Worm (Caenorhabditis elegans) whole organism, young adult: ENCODE data around the gene sri-19.

ENCODE experiments used
- F23B12.7 ChIP-seq: sonication (generic microtip); optimal IDR thresholded peaks from 2 replicates; lab custom pipeline; 2017; ENCODE audit warnings: missing genetic modification characterization, mild to moderate bottlenecking, missing compliant biosample characterization, antibody characterized with exemption, moderate library complexity; ENCODE audit not compliant: insufficient read depth
- F39B2.1 ChIP-seq: fragments of 200-800 bp; sonication (Bioruptor generic); IDR thresholded peaks from 2 replicates; pipeline ENCODE4 v1.3.6; 2022; ENCODE audit warnings: missing genetic modification reagents, missing genetic modification characterization, missing compliant biosample characterization
- F49E8.2 ChIP-seq: sonication (generic microtip); optimal IDR thresholded peaks from 3 replicates; lab custom pipeline; 2017; ENCODE audit warnings: missing genetic modification characterization, mild to moderate bottlenecking, missing compliant biosample characterization, antibody characterized with exemption, moderate library complexity; ENCODE audit not compliant: insufficient read depth
- F52B5.7 ChIP-seq: sonication (generic microtip); optimal IDR thresholded peaks from 2 replicates; lab custom pipeline; 2016; ENCODE audit warnings: mild to moderate bottlenecking, missing genetic modification characterization, missing compliant biosample characterization
- F57C9.4 ChIP-seq: sonication (generic microtip); optimal IDR thresholded peaks from 2 replicates; lab custom pipeline; 2017; ENCODE audit warnings: mild to moderate bottlenecking, missing genetic modification characterization, missing compliant biosample characterization
- K11D2.4 ChIP-seq: fragments of 200-800 bp; sonication (Bioruptor generic); IDR thresholded peaks from 2 replicates; pipeline ENCODE4 v1.3.6; 2022; ENCODE audit warnings: missing genetic modification reagents, missing genetic modification characterization, missing compliant biosample characterization
- aptf-2 ChIP-seq: fragments of 200-800 bp; sonication (Bioruptor generic); conservative IDR thresholded peaks from 2 replicates; pipeline ENCODE4 v1.3.6; 2022; ENCODE audit warnings: missing genetic modification reagents, missing genetic modification characterization, missing compliant biosample characterization
- aptf-3 ChIP-seq: fragments of 200-800 bp; sonication (Bioruptor generic); IDR thresholded peaks from 2 replicates; pipeline ENCODE4 v1.3.6; 2022; ENCODE audit warnings: missing genetic modification characterization, missing compliant biosample characterization
- attf-5 ChIP-seq: fragments of 200-800 bp; sonication (Bioruptor generic); optimal IDR thresholded peaks from 2 replicates; lab custom pipeline; 2018; ENCODE audit warnings: mild to moderate bottlenecking, missing genetic modification characterization, missing compliant biosample characterization
- cebp-1 ChIP-seq, 2 experiments: fragments of 200-800 bp in 1 of 2; sonication (Bioruptor generic) in 1 of 2; sonication (generic microtip) in 1 of 2; IDR thresholded peaks in 1 of 2; optimal IDR thresholded peaks in 1 of 2; 2 replicates each; pipeline versions ENCODE4 v1.3.6 to Lab custom; 2017 to 2022; ENCODE audit warnings: missing compliant biosample characterization in 2 of 2, missing genetic modification characterization in 2 of 2, mild to moderate bottlenecking in 1 of 2, missing genetic modification reagents in 1 of 2, moderate library complexity in 1 of 2
- cebp-2 ChIP-seq: fragments of 200-800 bp; sonication (Bioruptor generic); IDR thresholded peaks from 2 replicates; pipeline ENCODE4 v1.3.6; 2022; ENCODE audit warnings: missing genetic modification characterization, missing compliant biosample characterization
- ceh-100 ChIP-seq: fragments of 200-800 bp; sonication (Bioruptor generic); IDR thresholded peaks from 2 replicates; pipeline ENCODE4 v1.3.6; 2022; ENCODE audit warnings: missing genetic modification reagents, missing genetic modification characterization, missing compliant biosample characterization
- ceh-58 ChIP-seq: fragments of 200-800 bp; sonication (Bioruptor generic); IDR thresholded peaks from 2 replicates; pipeline ENCODE4 v1.3.6; 2022; ENCODE audit warnings: missing genetic modification characterization, missing compliant biosample characterization
- dox-1 ChIP-seq: fragments of 200-800 bp; sonication (Bioruptor generic); IDR thresholded peaks from 2 replicates; pipeline ENCODE4 v1.3.6; 2022; ENCODE audit warnings: missing genetic modification reagents, missing genetic modification characterization, missing compliant biosample characterization
- egl-18 ChIP-seq: fragments of 200-800 bp; sonication (Bioruptor generic); IDR thresholded peaks from 2 replicates; pipeline ENCODE4 v1.3.6; 2022; ENCODE audit warnings: missing genetic modification reagents, missing genetic modification characterization, missing compliant biosample characterization
- egrh-3 ChIP-seq: fragments of 200-800 bp; sonication (Bioruptor generic); IDR thresholded peaks from 2 replicates; pipeline ENCODE4 v1.3.6; 2022; ENCODE audit warnings: missing genetic modification reagents, missing genetic modification characterization, missing compliant biosample characterization
- fkh-3 ChIP-seq: sonication (generic microtip); optimal IDR thresholded peaks from 2 replicates; lab custom pipeline; 2016; ENCODE audit warnings: mild to moderate bottlenecking, missing genetic modification characterization, missing compliant biosample characterization
- hmg-20 ChIP-seq: fragments of 200-800 bp; sonication (Bioruptor generic); IDR thresholded peaks from 2 replicates; pipeline ENCODE4 v1.3.6; 2022; ENCODE audit warnings: missing genetic modification reagents, missing genetic modification characterization, missing compliant biosample characterization
- lag-1 ChIP-seq: fragments of 200-800 bp; sonication (Bioruptor generic); IDR thresholded peaks from 2 replicates; pipeline ENCODE4 v1.3.6; 2022; ENCODE audit warnings: missing genetic modification reagents, missing genetic modification characterization, missing compliant biosample characterization
- lin-35 ChIP-seq, 3 experiments: fragments of 150-350 bp in 2 of 3; sonication (generic microtip) in 1 of 3; optimal IDR thresholded peaks; 2 replicates each; lab custom pipeline; 2014 to 2018; ENCODE audit warnings: missing biosample characterization in 3 of 3, missing genetic modification characterization in 3 of 3, missing genetic modification reagents in 3 of 3
- lsy-27 ChIP-seq: sonication (generic microtip); optimal IDR thresholded peaks from 2 replicates; lab custom pipeline; 2017; ENCODE audit warnings: missing genetic modification characterization, mild to moderate bottlenecking, missing compliant biosample characterization, antibody characterized with exemption, missing genotype, borderline replicate concordance; ENCODE audit not compliant: insufficient read depth
- madf-6 ChIP-seq: fragments of 200-800 bp; sonication (Bioruptor generic); IDR thresholded peaks from 2 replicates; pipeline ENCODE4 v1.3.6; 2022; ENCODE audit warnings: missing genetic modification reagents, missing genetic modification characterization, missing compliant biosample characterization
- madf-8 ChIP-seq: fragments of 200-800 bp; sonication (Bioruptor generic); conservative IDR thresholded peaks from 2 replicates; pipeline ENCODE4 v1.3.6; 2022; ENCODE audit warnings: missing genetic modification reagents, missing genetic modification characterization, missing compliant biosample characterization
- nfyb-1 ChIP-seq: fragments of 200-800 bp; sonication (Bioruptor generic); IDR thresholded peaks from 2 replicates; pipeline ENCODE4 v1.3.6; 2022; ENCODE audit warnings: missing genetic modification reagents, missing genetic modification characterization, missing compliant biosample characterization
- rcor-1 ChIP-seq: fragments of 200-800 bp; sonication (Bioruptor generic); IDR thresholded peaks from 2 replicates; pipeline ENCODE4 v1.3.6; 2022; ENCODE audit warnings: missing genetic modification reagents, missing genetic modification characterization, missing compliant biosample characterization
- repo-1 ChIP-seq: sonication (generic microtip); optimal IDR thresholded peaks from 2 replicates; lab custom pipeline; 2017; ENCODE audit warnings: mild to moderate bottlenecking, missing genetic modification characterization, missing compliant biosample characterization
- snpc-3.4 ChIP-seq: sonication (generic microtip); optimal IDR thresholded peaks from 2 replicates; lab custom pipeline; 2017; ENCODE audit warnings: missing genetic modification characterization, mild to moderate bottlenecking, missing compliant biosample characterization, antibody characterized with exemption, moderate library complexity, missing genotype, missing genetic modification reagents
- snpc-4 ChIP-seq, 5 experiments: fragments of 150-350 bp in 1 of 5; sonication (generic microtip) in 4 of 5; optimal IDR thresholded peaks; 2 replicates each; lab custom pipeline; 2014 to 2018; ENCODE audit warnings: missing genetic modification characterization in 5 of 5, missing biosample characterization in 3 of 5, antibody characterized with exemption in 2 of 5, mild to moderate bottlenecking in 2 of 5, missing compliant biosample characterization in 2 of 5, missing genotype in 2 of 5, moderate library complexity in 2 of 5, missing genetic modification reagents in 1 of 5
- tbx-9 ChIP-seq: sonication (generic microtip); optimal IDR thresholded peaks from 2 replicates; lab custom pipeline; 2016; ENCODE audit warnings: borderline replicate concordance, missing genetic modification characterization, inconsistent platforms, missing compliant biosample characterization
- unc-62 ChIP-seq: fragments of 150-350 bp; optimal IDR thresholded peaks from 2 replicates; lab custom pipeline; 2014; ENCODE audit warnings: missing biosample characterization, missing genetic modification reagents, missing genetic modification characterization
- xnd-1 ChIP-seq: sonication (generic microtip); optimal IDR thresholded peaks from 2 replicates; lab custom pipeline; 2016; ENCODE audit warnings: missing genotype, missing genetic modification reagents, missing genetic modification characterization, missing compliant biosample characterization
- zfh-2 ChIP-seq: fragments of 200-800 bp; sonication (Bioruptor generic); conservative IDR thresholded peaks from 2 replicates; pipeline ENCODE4 v1.3.6; 2022; ENCODE audit warnings: missing genetic modification reagents, missing genetic modification characterization, missing compliant biosample characterization
- zim-3 ChIP-seq: sonication (generic microtip); optimal IDR thresholded peaks from 2 replicates; lab custom pipeline; 2017; ENCODE audit warnings: mild to moderate bottlenecking, missing genetic modification characterization, moderate library complexity, missing compliant biosample characterization
- ztf-18 ChIP-seq: sonication (generic microtip); optimal IDR thresholded peaks from 2 replicates; lab custom pipeline; 2016; ENCODE audit warnings: missing genotype, mild to moderate bottlenecking, missing genetic modification characterization, missing compliant biosample characterization

Gene sri-19

DNA sequence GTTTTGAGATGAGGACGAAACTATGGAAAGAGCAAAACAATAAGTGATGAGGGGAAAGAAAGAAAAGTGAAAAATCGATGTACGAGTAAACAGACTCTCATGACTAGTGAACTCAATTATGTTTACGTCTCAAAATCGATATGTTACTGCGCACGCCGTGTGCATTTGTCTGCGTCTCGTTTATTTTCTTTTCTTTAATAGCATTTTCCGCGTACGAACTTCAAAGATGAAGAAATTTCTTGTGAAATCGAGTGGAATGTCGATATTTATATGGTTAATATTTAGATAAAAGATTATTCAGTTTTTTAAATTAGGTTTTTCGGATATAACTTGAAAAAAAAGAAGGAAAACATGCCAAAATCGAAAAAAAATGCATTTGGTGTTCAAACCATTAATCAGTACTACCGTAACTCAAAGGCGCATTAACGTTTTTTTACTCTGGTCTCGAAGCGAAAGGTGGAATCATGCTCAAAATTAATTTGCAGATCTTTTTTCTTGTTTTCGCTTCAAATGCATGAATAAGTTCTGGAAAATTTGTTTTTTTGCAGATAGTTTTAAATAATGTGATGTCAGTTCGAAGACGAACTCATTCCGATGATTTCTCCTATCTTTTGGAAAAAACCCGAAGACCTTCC, 21.1 kb upstream of the sri-19 start, which contains the start of gene fic-1 (continued):
- peak; percentile 86 for TF ChIP-seq madf-6 (GFP tag; lab: Robert Waterston, UW)
- TF ChIP-seq aptf-2: no peak
- no peak for TF ChIP-seq egrh-3 (GFP tag; lab: Robert Waterston, UW)
- no peak for TF ChIP-seq aptf-3 (GFP tag; lab: Robert Waterston, UW)
- TF ChIP-seq F57C9.4 (tag; lab: Kevin White, UChicago): no peak
- TF ChIP-seq zim-3: no peak
- TF ChIP-seq lin-35 (GFP tag; optimal IDR thresholded peaks at IDR 0.05; lab: Kevin White, UChicago): peak in 1 of 3 experiments; percentile 64
- no peak for TF ChIP-seq K11D2.4 (GFP tag; lab: Robert Waterston, UW)
- no peak for TF ChIP-seq egl-18 (GFP tag; lab: Robert Waterston, UW)
- no peak for TF ChIP-seq tbx-9 (tag; lab: Kevin White, UChicago)
- TF ChIP-seq snpc-3.4: peak; percentile 10
- TF ChIP-seq nfyb-1 (GFP tag; lab: Robert Waterston, UW): 0 out of 2 replicates have a peak, but pooled peaks have one; percentile 41
- no peak for TF ChIP-seq dox-1 (GFP tag; lab: Robert Waterston, UW)
- no peak for TF ChIP-seq ceh-100 (GFP tag; lab: Robert Waterston, UW)
- TF ChIP-seq ztf-18 (tag; lab: Kevin White, UChicago): peak; percentile 59
- no peak for TF ChIP-seq ceh-58 (GFP tag; lab: Robert Waterston, UW)
- TF ChIP-seq cebp-1 (GFP tag; IDR thresholded peaks at IDR 0.05; lab: Robert Waterston, UW): peak; percentile 48; the same call in 1 of the 2 replicates
- TF ChIP-seq cebp-1 (tag; optimal IDR thresholded peaks at IDR 0.05; lab: Kevin White, UChicago): peak; percentile 90
- TF ChIP-seq lag-1 (GFP tag; lab: Robert Waterston, UW): no peak
- TF ChIP-seq lsy-27 (tag; lab: Kevin White, UChicago): no peak
- no peak for TF ChIP-seq F39B2.1
- TF ChIP-seq rcor-1 (GFP tag; lab: Robert Waterston, UW): peak; percentile 30; the same call in 1 of the 2 replicates
- TF ChIP-seq snpc-4 (GFP tag; optimal IDR thresholded peaks at IDR 0.05; lab: Kevin White, UChicago): no peak
- peak in 2 of 4 experiments; percentile 2 to 15 for TF ChIP-seq snpc-4 (tag; optimal IDR thresholded peaks at IDR 0.05; lab: Kevin White, UChicago)
- TF ChIP-seq hmg-20 (GFP tag; lab: Robert Waterston, UW): no peak
- TF ChIP-seq F52B5.7: no peak
- peak; percentile 21 for TF ChIP-seq F23B12.7
- peak; percentile 61 for TF ChIP-seq madf-8 (GFP tag; lab: Robert Waterston, UW)
- peak; percentile 48 for TF ChIP-seq unc-62 (GFP tag; lab: Kevin White, UChicago)
- peak; percentile 81 for TF ChIP-seq xnd-1
- TF ChIP-seq zfh-2 (GFP tag; lab: Robert Waterston, UW): no peak
- TF ChIP-seq fkh-3 (tag; lab: Kevin White, UChicago): no peak
- no peak for TF ChIP-seq cebp-2 (GFP tag; lab: Robert Waterston, UW)
- TF ChIP-seq F49E8.2 (tag; lab: Kevin White, UChicago): no peak
- peak; percentile 54 for TF ChIP-seq attf-5 (GFP tag; lab: Kevin White, UChicago)

DNA sequence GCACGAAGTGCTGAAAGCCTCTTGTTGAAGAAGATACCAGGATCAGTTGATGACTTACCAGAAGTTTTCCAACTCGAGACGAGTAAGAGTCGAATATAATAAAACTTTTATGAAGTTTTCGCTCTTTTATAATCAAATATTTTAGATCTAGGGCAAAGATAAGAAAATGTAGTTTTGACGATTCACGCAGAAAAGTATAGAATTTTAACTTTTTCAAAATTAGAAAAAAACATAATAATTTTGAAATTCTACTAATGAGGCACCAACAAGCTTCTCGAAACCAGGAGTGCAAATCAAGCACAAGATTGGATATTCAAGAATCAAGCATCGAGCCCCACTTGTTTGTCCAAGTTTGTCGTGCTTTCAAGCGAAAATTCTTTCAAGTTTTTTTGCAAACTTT, 9.4 kb upstream of the sri-19 start, which contains the start of gene Y69E1A.1:
Gene Y69E1A.1 (minus strand): TSS at position 101 of the 400 bp plus-strand sequence.
- TF ChIP-seq repo-1 (tag; lab: Kevin White, UChicago): no peak
- TF ChIP-seq, all 124 proteins: peak for 0
